Worm (Caenorhabditis elegans) whole organism, young adult: ENCODE measurements around the gene mppb-1.

Source experiments
- C06A6.2 ChIP-seq: fragments of 200-800 bp; sonication (Bioruptor generic); conservative IDR thresholded peaks from 2 replicates; pipeline ENCODE4 v1.3.6; 2022; ENCODE audit warnings: missing genetic modification characterization, missing compliant biosample characterization
- C17E4.6 ChIP-seq: fragments of 200-800 bp; sonication (Bioruptor generic); IDR thresholded peaks from 2 replicates; pipeline ENCODE4 v1.3.6; 2022; ENCODE audit warnings: missing genetic modification reagents, missing genetic modification characterization, missing compliant biosample characterization
- K11D2.4 ChIP-seq: fragments of 200-800 bp; sonication (Bioruptor generic); IDR thresholded peaks from 2 replicates; pipeline ENCODE4 v1.3.6; 2022; ENCODE audit warnings: missing genetic modification reagents, missing genetic modification characterization, missing compliant biosample characterization
- athp-1 ChIP-seq: sonication (generic microtip); optimal IDR thresholded peaks from 2 replicates; lab custom pipeline; 2017; ENCODE audit warnings: mild to moderate bottlenecking, missing genetic modification characterization, missing compliant biosample characterization
- bed-1 ChIP-seq: fragments of 200-800 bp; sonication (Bioruptor generic); IDR thresholded peaks from 2 replicates; pipeline ENCODE4 v1.3.6; 2022; ENCODE audit warnings: missing genetic modification reagents, missing genetic modification characterization, missing compliant biosample characterization
- cebp-2 ChIP-seq: fragments of 200-800 bp; sonication (Bioruptor generic); IDR thresholded peaks from 2 replicates; pipeline ENCODE4 v1.3.6; 2022; ENCODE audit warnings: missing genetic modification characterization, missing compliant biosample characterization
- ceh-100 ChIP-seq: fragments of 200-800 bp; sonication (Bioruptor generic); IDR thresholded peaks from 2 replicates; pipeline ENCODE4 v1.3.6; 2022; ENCODE audit warnings: missing genetic modification reagents, missing genetic modification characterization, missing compliant biosample characterization
- ceh-58 ChIP-seq: fragments of 200-800 bp; sonication (Bioruptor generic); IDR thresholded peaks from 2 replicates; pipeline ENCODE4 v1.3.6; 2022; ENCODE audit warnings: missing genetic modification characterization, missing compliant biosample characterization
- efl-1 ChIP-seq: fragments of 150-350 bp; optimal IDR thresholded peaks from 2 replicates; lab custom pipeline; 2014; ENCODE audit warnings: missing biosample characterization, missing genetic modification reagents, missing genetic modification characterization
- hlh-12 ChIP-seq: sonication (generic microtip); optimal IDR thresholded peaks from 2 replicates; lab custom pipeline; 2016; ENCODE audit warnings: missing genetic modification characterization, missing compliant biosample characterization
- hlh-26 ChIP-seq: fragments of 200-800 bp; sonication (Bioruptor generic); conservative IDR thresholded peaks from 2 replicates; pipeline ENCODE4 v1.3.6; 2022; ENCODE audit warnings: missing genetic modification reagents, missing genetic modification characterization, missing compliant biosample characterization
- hmg-1.2 ChIP-seq: fragments of 200-800 bp; sonication (Bioruptor generic); IDR thresholded peaks from 2 replicates; pipeline ENCODE4 v1.3.6; 2022; ENCODE audit warnings: missing genetic modification reagents, missing genetic modification characterization, missing compliant biosample characterization
- lag-1 ChIP-seq: fragments of 200-800 bp; sonication (Bioruptor generic); IDR thresholded peaks from 2 replicates; pipeline ENCODE4 v1.3.6; 2022; ENCODE audit warnings: missing genetic modification reagents, missing genetic modification characterization, missing compliant biosample characterization
- let-526 ChIP-seq: fragments of 200-800 bp; sonication (Bioruptor generic); IDR thresholded peaks from 2 replicates; pipeline ENCODE4 v1.3.6; 2022; ENCODE audit warnings: missing genetic modification reagents, missing genetic modification characterization, missing compliant biosample characterization
- madf-10 ChIP-seq: sonication (generic microtip); optimal IDR thresholded peaks from 2 replicates; lab custom pipeline; 2016; ENCODE audit warnings: mild to moderate bottlenecking, missing genetic modification characterization, missing compliant biosample characterization
- madf-6 ChIP-seq: fragments of 200-800 bp; sonication (Bioruptor generic); IDR thresholded peaks from 2 replicates; pipeline ENCODE4 v1.3.6; 2022; ENCODE audit warnings: missing genetic modification reagents, missing genetic modification characterization, missing compliant biosample characterization
- nfya-1 ChIP-seq: sonication (generic microtip); optimal IDR thresholded peaks from 2 replicates; lab custom pipeline; 2017; ENCODE audit warnings: antibody characterized with exemption, missing compliant biosample characterization, missing genetic modification characterization, borderline replicate concordance; ENCODE audit not compliant: insufficient read depth
- nfya-2 ChIP-seq: fragments of 200-800 bp; sonication (Bioruptor generic); IDR thresholded peaks from 2 replicates; pipeline ENCODE4 v1.3.6; 2022; ENCODE audit warnings: missing genetic modification reagents, missing genetic modification characterization, missing compliant biosample characterization
- nfyb-1 ChIP-seq: fragments of 200-800 bp; sonication (Bioruptor generic); IDR thresholded peaks from 2 replicates; pipeline ENCODE4 v1.3.6; 2022; ENCODE audit warnings: missing genetic modification reagents, missing genetic modification characterization, missing compliant biosample characterization
- nhr-80 ChIP-seq: sonication (generic microtip); optimal IDR thresholded peaks from 2 replicates; lab custom pipeline; 2016; ENCODE audit warnings: missing genetic modification characterization, missing compliant biosample characterization
- nhr-90 ChIP-seq: sonication (generic microtip); optimal IDR thresholded peaks from 2 replicates; lab custom pipeline; 2016; ENCODE audit warnings: missing genotype, mild to moderate bottlenecking, missing genetic modification characterization, missing compliant biosample characterization
- pbrm-1 ChIP-seq: fragments of 200-800 bp; sonication (Bioruptor generic); IDR thresholded peaks from 2 replicates; pipeline ENCODE4 v1.3.6; 2022; ENCODE audit warnings: missing genetic modification reagents, missing genetic modification characterization, missing compliant biosample characterization
- rpc-1 ChIP-seq, 2 experiments: fragments of 150-350 bp in 1 of 2; sonication (generic microtip) in 1 of 2; optimal IDR thresholded peaks; 2 replicates each; lab custom pipeline; 2014 to 2018; ENCODE audit warnings: missing biosample characterization in 1 of 2, missing genetic modification characterization in 1 of 2, missing genetic modification reagents in 1 of 2, missing genotype in 1 of 2
- sea-2 ChIP-seq: fragments of 200-800 bp; sonication (Bioruptor generic); IDR thresholded peaks from 2 replicates; pipeline ENCODE4 v1.3.6; 2022; ENCODE audit warnings: missing genetic modification characterization, missing compliant biosample characterization
- snpc-3.4 ChIP-seq: sonication (generic microtip); optimal IDR thresholded peaks from 2 replicates; lab custom pipeline; 2017; ENCODE audit warnings: missing genetic modification characterization, mild to moderate bottlenecking, missing compliant biosample characterization, antibody characterized with exemption, moderate library complexity, missing genotype, missing genetic modification reagents
- snpc-4 ChIP-seq, 5 experiments: fragments of 150-350 bp in 1 of 5; sonication (generic microtip) in 4 of 5; optimal IDR thresholded peaks; 2 replicates each; lab custom pipeline; 2014 to 2018; ENCODE audit warnings: missing genetic modification characterization in 5 of 5, missing biosample characterization in 3 of 5, antibody characterized with exemption in 2 of 5, mild to moderate bottlenecking in 2 of 5, missing compliant biosample characterization in 2 of 5, missing genotype in 2 of 5, moderate library complexity in 2 of 5, missing genetic modification reagents in 1 of 5
- xnd-1 ChIP-seq: sonication (generic microtip); optimal IDR thresholded peaks from 2 replicates; lab custom pipeline; 2016; ENCODE audit warnings: missing genotype, missing genetic modification reagents, missing genetic modification characterization, missing compliant biosample characterization
- zfh-2 ChIP-seq: fragments of 200-800 bp; sonication (Bioruptor generic); conservative IDR thresholded peaks from 2 replicates; pipeline ENCODE4 v1.3.6; 2022; ENCODE audit warnings: missing genetic modification reagents, missing genetic modification characterization, missing compliant biosample characterization
- ztf-25 ChIP-seq: fragments of 200-800 bp; sonication (Bioruptor generic); IDR thresholded peaks from 2 replicates; pipeline ENCODE4 v1.3.6; 2022; ENCODE audit warnings: missing genetic modification reagents, missing genetic modification characterization, missing compliant biosample characterization
- ztf-26 ChIP-seq: sonication (generic microtip); optimal IDR thresholded peaks from 2 replicates; lab custom pipeline; 2017; ENCODE audit warnings: missing genetic modification characterization, missing compliant biosample characterization
- ztf-3 ChIP-seq: fragments of 200-800 bp; sonication (Bioruptor generic); optimal IDR thresholded peaks from 2 replicates; lab custom pipeline; 2018; ENCODE audit warnings: mild to moderate bottlenecking, missing genetic modification characterization, missing compliant biosample characterization
- ztf-6 ChIP-seq: fragments of 200-800 bp; sonication (Bioruptor generic); IDR thresholded peaks from 2 replicates; pipeline ENCODE4 v1.3.6; 2022; ENCODE audit warnings: missing genetic modification reagents, missing genetic modification characterization, missing compliant biosample characterization

Gene mppb-1

DNA sequence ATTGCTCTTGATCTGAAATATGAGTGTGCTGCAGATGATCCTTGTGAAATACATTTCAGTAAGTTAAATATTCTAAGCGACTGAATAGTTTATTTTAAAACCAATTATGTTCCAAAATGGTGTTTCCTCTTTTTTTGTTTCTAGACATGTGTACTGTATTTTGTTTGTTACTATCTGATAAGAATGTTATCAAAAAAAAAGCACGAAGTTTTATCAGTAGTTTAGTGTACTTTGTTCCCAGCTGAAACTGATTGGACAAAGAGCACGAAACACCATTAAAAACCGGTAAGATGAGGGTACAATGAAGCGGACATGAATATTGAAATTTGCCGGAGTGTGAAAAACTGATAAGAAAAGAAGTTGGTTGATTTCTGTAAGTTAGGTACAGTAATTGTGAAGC lies 4.3 kb upstream of the mppb-1 start:
- no peak for TF ChIP-seq nfya-2 (GFP tag; lab: Robert Waterston, UW)
- peak; percentile 47 for TF ChIP-seq nhr-80
- TF ChIP-seq, all 124 proteins: peak for 1

DNA sequence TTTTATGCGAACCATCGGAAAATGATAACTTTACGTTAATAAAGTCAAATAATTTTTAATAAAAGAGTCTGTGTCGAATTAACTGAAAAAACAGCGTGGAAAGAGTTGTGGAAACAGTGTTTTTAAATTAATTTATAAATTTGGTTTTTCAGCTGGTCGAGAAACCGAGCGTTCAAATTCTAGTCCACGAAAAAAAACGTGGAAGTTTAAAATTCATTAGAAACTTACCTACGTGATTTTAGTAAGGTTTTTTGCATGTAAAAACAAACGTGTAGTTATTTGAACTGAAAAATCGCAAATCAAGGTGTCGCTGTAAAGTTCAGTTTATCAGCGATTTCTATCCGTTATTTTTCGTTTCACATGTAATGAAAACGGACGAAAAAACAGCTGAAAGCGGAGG lies 4.0 kb downstream of the mppb-1 start, which contains the start of gene mans-4:
mans-4 (minus strand) TSS at position 101 of the 400 bp plus-strand sequence.
- no peak for TF ChIP-seq ztf-6 (GFP tag; lab: Robert Waterston, UW)
- TF ChIP-seq ztf-3 (GFP tag; lab: Kevin White, UChicago), result no peak
- TF ChIP-seq nfya-1, result no peak
- no peak for TF ChIP-seq snpc-3.4 (tag; lab: Kevin White, UChicago)
- TF ChIP-seq lag-1 (GFP tag; lab: Robert Waterston, UW), result no peak
- TF ChIP-seq rpc-1 (optimal IDR thresholded peaks at IDR 0.05; lab: Kevin White, UChicago), result no peak
- TF ChIP-seq rpc-1 (tag; optimal IDR thresholded peaks at IDR 0.05; lab: Kevin White, UChicago), result no peak
- TF ChIP-seq zfh-2 (GFP tag; lab: Robert Waterston, UW), result no peak
- no peak for TF ChIP-seq efl-1
- TF ChIP-seq snpc-4 (GFP tag; optimal IDR thresholded peaks at IDR 0.05; lab: Kevin White, UChicago), result no peak
- TF ChIP-seq snpc-4 (tag; optimal IDR thresholded peaks at IDR 0.05; lab: Kevin White, UChicago), result no peak
- no peak for TF ChIP-seq cebp-2
- TF ChIP-seq nhr-90 (tag; lab: Kevin White, UChicago), result no peak
- TF ChIP-seq ztf-25 (GFP tag; lab: Robert Waterston, UW), result no peak
- TF ChIP-seq ztf-26 (tag; lab: Kevin White, UChicago), result no peak
- TF ChIP-seq madf-10, result no peak
- no peak for TF ChIP-seq C17E4.6 (GFP tag; lab: Robert Waterston, UW)
- no peak for TF ChIP-seq let-526 (GFP tag; lab: Robert Waterston, UW)
- no peak for TF ChIP-seq C06A6.2 (GFP tag; lab: Robert Waterston, UW)
- TF ChIP-seq xnd-1 (tag; lab: Kevin White, UChicago), result no peak
- no peak for TF ChIP-seq hlh-26

DNA sequence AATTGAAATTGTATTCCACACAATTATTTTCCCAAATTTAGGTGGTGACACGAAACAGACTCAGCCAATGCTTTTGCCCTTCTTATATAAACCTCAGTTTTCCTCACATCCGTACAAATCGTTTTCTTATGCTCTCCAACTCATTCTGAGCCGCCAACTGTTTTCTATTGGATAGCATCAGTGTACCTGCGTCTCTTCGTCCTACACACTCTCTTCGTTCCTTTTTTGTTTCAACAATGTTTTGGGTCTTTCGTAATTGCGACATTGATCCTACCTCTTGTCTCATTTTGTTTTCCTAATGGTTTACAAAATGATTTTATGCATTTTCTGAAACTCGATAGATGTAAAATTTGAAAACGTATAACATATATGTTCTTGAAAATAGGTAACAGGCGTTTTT lies 4.9 kb downstream of the mppb-1 start:
- no peak for TF ChIP-seq sea-2 (GFP tag; lab: Robert Waterston, UW)
- peak; percentile 38; the same call in 1 of the 2 replicates for TF ChIP-seq hmg-1.2
- TF ChIP-seq nfya-1, result no peak

DNA sequence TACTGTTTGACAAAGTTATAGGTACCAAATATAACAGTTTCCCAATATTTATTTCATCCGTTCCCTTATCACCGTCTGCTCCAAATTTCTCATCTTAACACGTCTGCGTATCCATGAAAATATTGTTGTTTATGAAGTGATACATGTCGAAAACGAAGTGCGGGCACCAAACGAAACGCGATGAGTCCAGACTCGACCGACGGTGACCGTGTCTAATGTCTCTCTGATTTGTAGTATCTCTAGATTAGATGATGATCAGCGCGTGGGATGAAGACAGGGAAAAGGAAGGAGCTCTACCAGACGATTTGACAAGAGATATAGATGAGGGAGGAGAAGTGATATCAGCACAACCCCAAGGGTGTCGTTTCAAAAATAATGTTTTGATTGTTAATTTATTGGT lies 5.7 kb downstream of the mppb-1 start:
- no peak for TF ChIP-seq ceh-100 (GFP tag; lab: Robert Waterston, UW)

DNA sequence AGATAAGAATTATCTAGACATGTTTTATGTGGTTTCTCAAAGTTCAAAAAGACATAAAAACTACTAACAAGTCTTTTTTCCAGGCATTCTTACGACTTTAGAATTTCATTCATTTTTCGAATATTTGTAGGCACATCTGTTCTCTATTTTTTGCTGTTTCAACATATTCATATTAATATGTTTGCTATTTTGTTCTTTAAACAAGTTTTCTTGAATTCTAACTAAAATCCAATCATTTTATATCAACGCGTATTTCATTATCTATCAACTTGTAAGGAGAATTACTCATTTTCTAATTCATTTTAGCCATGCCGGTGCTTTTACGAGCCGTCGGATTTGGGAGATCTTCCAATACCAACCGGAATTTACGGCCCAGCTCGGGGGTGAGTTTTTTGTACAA lies 7.6 kb downstream of the mppb-1 start, which contains the start of gene twk-8:
twk-8 (plus strand) TSS at position 301 of the 400 bp plus-strand sequence.
- TF ChIP-seq snpc-3.4 (tag; lab: Kevin White, UChicago) (no peak), nfyb-1 (GFP tag; lab: Robert Waterston, UW) (no peak), bed-1 (no peak), madf-10 (no peak), madf-6 (GFP tag; lab: Robert Waterston, UW) (no peak), hlh-12 (tag; lab: Kevin White, UChicago) (no peak), K11D2.4 (no peak), athp-1 (no peak), ceh-58 (no peak)

DNA sequence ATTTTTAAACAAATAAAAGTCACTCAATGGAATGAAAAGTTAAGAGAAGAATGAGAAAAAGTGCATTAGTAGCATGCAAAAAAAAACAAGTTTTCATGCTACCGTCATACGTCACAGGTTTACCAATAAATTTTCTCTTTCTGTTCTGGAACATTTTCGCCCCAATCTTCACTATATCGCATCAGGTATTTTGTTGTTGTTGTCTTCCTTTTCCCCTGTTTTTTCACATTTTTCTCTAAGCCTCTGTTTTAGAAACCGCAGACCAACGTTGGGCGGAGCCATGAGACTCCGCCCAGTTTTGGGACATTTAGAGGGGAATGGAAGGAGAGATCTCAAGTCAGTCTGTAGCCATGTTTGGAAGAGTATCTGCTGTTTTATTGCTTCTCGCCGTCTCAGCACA lies 13.8 kb downstream of the mppb-1 start, which contains the start of gene msa-1:
msa-1 (plus strand) TSS at position 301 of the 400 bp plus-strand sequence.
- TF ChIP-seq pbrm-1 (no peak), K11D2.4 (0 out of 2 replicates have a peak, but pooled peaks have one; percentile 14)
